Fruit fly (Drosophila melanogaster) whole organism, prepupa: Measurements from ENCODE around the gene CG32819.

Experiments
- Blimp-1 ChIP-seq: fragments of 200-800 bp; sonication (Bioruptor generic); optimal IDR thresholded peaks from 3 replicates; lab custom pipeline; 2017; ENCODE audit warnings: missing biosample characterization, missing genetic modification characterization, mild to moderate bottlenecking, moderate library complexity, missing genetic modification reagents
- CG10631 ChIP-seq: fragments of 200-800 bp; sonication (Bioruptor generic); optimal IDR thresholded peaks from 2 replicates; lab custom pipeline; 2016; ENCODE audit warnings: missing biosample characterization, missing genetic modification characterization
- CG10669 ChIP-seq: fragments of 200-800 bp; sonication (Bioruptor generic); optimal IDR thresholded peaks from 3 replicates; lab custom pipeline; 2018; ENCODE audit warnings: missing biosample characterization, mild to moderate bottlenecking, missing genetic modification characterization, moderate library complexity
- CG11294 ChIP-seq: fragments of 200-800 bp; sonication (Bioruptor generic); IDR thresholded peaks from 2 replicates; pipeline ENCODE4 v1.3.6; 2022; ENCODE audit warnings: missing biosample characterization, missing genetic modification characterization
- CG11762 ChIP-seq: fragments of 200-800 bp; sonication (Bioruptor generic); optimal IDR thresholded peaks from 3 replicates; lab custom pipeline; 2016; ENCODE audit warnings: missing biosample characterization, missing genetic modification characterization; ENCODE audit not compliant: insufficient read depth
- CG11902 ChIP-seq: fragments of 200-800 bp; sonication (Bioruptor generic); optimal IDR thresholded peaks from 3 replicates; lab custom pipeline; 2016; ENCODE audit warnings: missing biosample characterization, missing genetic modification characterization
- CG1621 ChIP-seq: fragments of 200-800 bp; sonication (Bioruptor generic); optimal IDR thresholded peaks from 3 replicates; lab custom pipeline; 2018; ENCODE audit warnings: missing biosample characterization, mild to moderate bottlenecking, missing genetic modification characterization
- CG3032 ChIP-seq: fragments of 200-800 bp; optimal IDR thresholded peaks from 2 replicates; lab custom pipeline; 2019; ENCODE audit warnings: missing biosample characterization, mild to moderate bottlenecking, missing genetic modification characterization, moderate library complexity
- CG31627 ChIP-seq: fragments of 200-800 bp; sonication (Bioruptor generic); optimal IDR thresholded peaks from 3 replicates; lab custom pipeline; 2016; ENCODE audit warnings: missing biosample characterization, missing genetic modification characterization
- CG32006 ChIP-seq: fragments of 200-800 bp; sonication (Bioruptor generic); optimal IDR thresholded peaks from 3 replicates; lab custom pipeline; 2017; ENCODE audit warnings: missing biosample characterization, mild to moderate bottlenecking, missing genetic modification characterization
- CG34406 ChIP-seq: fragments of 200-800 bp; sonication (Bioruptor generic); optimal IDR thresholded peaks from 3 replicates; lab custom pipeline; 2016; ENCODE audit warnings: missing biosample characterization, missing genetic modification characterization
- CG3919 ChIP-seq: fragments of 200-800 bp; sonication (Bioruptor generic); optimal IDR thresholded peaks from 3 replicates; lab custom pipeline; 2016; ENCODE audit warnings: missing biosample characterization, missing genetic modification characterization
- CG4318 ChIP-seq: fragments of 200-800 bp; sonication (Bioruptor generic); optimal IDR thresholded peaks from 3 replicates; lab custom pipeline; 2017; ENCODE audit warnings: missing biosample characterization, mild to moderate bottlenecking, missing genetic modification characterization
- CG6163 ChIP-seq: fragments of 200-800 bp; sonication (Bioruptor generic); IDR thresholded peaks from 3 replicates; pipeline ENCODE4 v1.3.6; 2022; ENCODE audit warnings: missing biosample characterization, missing genetic modification characterization
- CG6276 ChIP-seq: fragments of 200-800 bp; sonication (Bioruptor generic); optimal IDR thresholded peaks from 2 replicates; lab custom pipeline; 2017; ENCODE audit warnings: missing biosample characterization, mild to moderate bottlenecking, missing genetic modification characterization
- CG6792 ChIP-seq: fragments of 200-800 bp; sonication (Bioruptor generic); optimal IDR thresholded peaks from 3 replicates; lab custom pipeline; 2016; ENCODE audit warnings: missing biosample characterization, missing genetic modification characterization
- CG6808 ChIP-seq: fragments of 200-800 bp; sonication (Bioruptor generic); optimal IDR thresholded peaks from 3 replicates; lab custom pipeline; 2017; ENCODE audit warnings: missing biosample characterization, missing genetic modification characterization, mild to moderate bottlenecking, moderate library complexity, missing genetic modification reagents
- CG6854 ChIP-seq: fragments of 200-800 bp; sonication (Bioruptor generic); optimal IDR thresholded peaks from 2 replicates; lab custom pipeline; 2017; ENCODE audit warnings: missing biosample characterization, mild to moderate bottlenecking, missing genetic modification characterization
- CG7368 ChIP-seq: fragments of 200-800 bp; sonication (Bioruptor generic); optimal IDR thresholded peaks from 3 replicates; lab custom pipeline; 2016; ENCODE audit warnings: missing biosample characterization, missing genetic modification characterization
- CG8119 ChIP-seq: fragments of 200-800 bp; sonication (Bioruptor generic); IDR thresholded peaks from 3 replicates; pipeline ENCODE4 v1.3.6; 2022; ENCODE audit warnings: missing biosample characterization, missing genetic modification characterization
- CG9139 ChIP-seq: fragments of 200-800 bp; sonication (Bioruptor generic); optimal IDR thresholded peaks from 3 replicates; lab custom pipeline; 2017; ENCODE audit warnings: missing biosample characterization, mild to moderate bottlenecking, missing genetic modification characterization
- Eip75B ChIP-seq: fragments of 200-800 bp; sonication (Bioruptor generic); optimal IDR thresholded peaks from 3 replicates; lab custom pipeline; 2016; ENCODE audit warnings: missing biosample characterization, missing genetic modification characterization
- Eip78C ChIP-seq: fragments of 200-800 bp; sonication (Bioruptor generic); peaks from one replicate; lab custom pipeline; 2016; ENCODE audit warnings: missing biosample characterization, missing genetic modification characterization
- Eip93F ChIP-seq: fragments of 200-800 bp; sonication (Bioruptor generic); optimal IDR thresholded peaks from 2 replicates; lab custom pipeline; 2016; ENCODE audit warnings: missing biosample characterization, mild to moderate bottlenecking, missing genetic modification characterization
- Ets21C ChIP-seq: fragments of 200-800 bp; sonication (Bioruptor generic); optimal IDR thresholded peaks from 3 replicates; lab custom pipeline; 2016; ENCODE audit warnings: missing biosample characterization, missing genetic modification characterization
- Ets96B ChIP-seq: fragments of 200-800 bp; optimal IDR thresholded peaks from 2 replicates; lab custom pipeline; 2019; ENCODE audit warnings: missing biosample characterization, mild to moderate bottlenecking, missing genetic modification characterization, moderate library complexity
- Gug ChIP-seq: fragments of 200-800 bp; sonication (Bioruptor generic); IDR thresholded peaks from 2 replicates; pipeline ENCODE4 v1.3.6; 2022; ENCODE audit warnings: missing biosample characterization, missing genetic modification characterization
- Hr38 ChIP-seq: sonication (Bioruptor generic); optimal IDR thresholded peaks from 2 replicates; lab custom pipeline; 2016; ENCODE audit warnings: missing biosample characterization, missing genetic modification characterization
- Hr39 ChIP-seq: fragments of 200-800 bp; sonication (Bioruptor generic); optimal IDR thresholded peaks from 2 replicates; lab custom pipeline; 2016; ENCODE audit warnings: missing biosample characterization, missing genetic modification characterization
- Hr4 ChIP-seq: fragments of 200-800 bp; sonication (Bioruptor generic); optimal IDR thresholded peaks from 3 replicates; lab custom pipeline; 2016; ENCODE audit warnings: missing biosample characterization, missing genetic modification characterization
- Lpt ChIP-seq: fragments of 200-800 bp; sonication (Bioruptor generic); optimal IDR thresholded peaks from 3 replicates; lab custom pipeline; 2016; ENCODE audit warnings: missing biosample characterization, missing genetic modification characterization
- Met ChIP-seq: fragments of 200-800 bp; sonication (Bioruptor generic); optimal IDR thresholded peaks from 3 replicates; lab custom pipeline; 2016; ENCODE audit warnings: missing biosample characterization, missing genetic modification characterization
- OdsH ChIP-seq: fragments of 200-800 bp; sonication (Bioruptor generic); optimal IDR thresholded peaks from 3 replicates; lab custom pipeline; 2016; ENCODE audit warnings: missing biosample characterization, missing genetic modification characterization
- Sox102F ChIP-seq: fragments of 200-800 bp; sonication (Bioruptor generic); optimal IDR thresholded peaks from 2 replicates; lab custom pipeline; 2016; ENCODE audit warnings: missing biosample characterization, mild to moderate bottlenecking, missing genetic modification characterization
- Sox14 ChIP-seq: fragments of 200-800 bp; sonication (Bioruptor generic); optimal IDR thresholded peaks from 3 replicates; lab custom pipeline; 2016; ENCODE audit warnings: missing biosample characterization, missing genetic modification characterization
- Sox15 ChIP-seq: fragments of 200-800 bp; sonication (Bioruptor generic); optimal IDR thresholded peaks from 3 replicates; lab custom pipeline; 2016; ENCODE audit warnings: missing biosample characterization, missing genetic modification characterization
- achi ChIP-seq: fragments of 200-800 bp; sonication (Bioruptor generic); optimal IDR thresholded peaks from 3 replicates; lab custom pipeline; 2016; ENCODE audit warnings: missing biosample characterization, missing genetic modification characterization
- acj6 ChIP-seq: fragments of 200-800 bp; sonication (Bioruptor generic); optimal IDR thresholded peaks from 3 replicates; lab custom pipeline; 2016; ENCODE audit warnings: missing biosample characterization, missing genetic modification characterization
- cyc ChIP-seq: fragments of 200-800 bp; sonication (Bioruptor generic); optimal IDR thresholded peaks from 3 replicates; lab custom pipeline; 2016; ENCODE audit warnings: missing biosample characterization, missing genetic modification characterization
- dac ChIP-seq: fragments of 200-800 bp; sonication (Bioruptor generic); optimal IDR thresholded peaks from 2 replicates; lab custom pipeline; 2017; ENCODE audit warnings: missing biosample characterization, mild to moderate bottlenecking, missing genetic modification characterization
- eg ChIP-seq: fragments of 200-800 bp; sonication (Bioruptor generic); IDR thresholded peaks from 3 replicates; pipeline ENCODE4 v1.3.6; 2022; ENCODE audit warnings: missing biosample characterization, missing genetic modification characterization
- esn ChIP-seq: fragments of 200-800 bp; sonication (Bioruptor generic); optimal IDR thresholded peaks from 2 replicates; lab custom pipeline; 2016; ENCODE audit warnings: missing biosample characterization, mild to moderate bottlenecking, missing genetic modification characterization, moderate library complexity
- fd59A ChIP-seq: fragments of 200-800 bp; sonication (Bioruptor generic); optimal IDR thresholded peaks from 2 replicates; lab custom pipeline; 2017; ENCODE audit warnings: missing biosample characterization, mild to moderate bottlenecking, missing genetic modification characterization, missing genetic modification reagents
- fd85E ChIP-seq: fragments of 200-800 bp; sonication (Bioruptor generic); optimal IDR thresholded peaks from 3 replicates; lab custom pipeline; 2016; ENCODE audit warnings: missing biosample characterization, missing genetic modification characterization
- fkh ChIP-seq: fragments of 200-800 bp; sonication (Bioruptor generic); optimal IDR thresholded peaks from 3 replicates; lab custom pipeline; 2017; ENCODE audit warnings: missing biosample characterization, mild to moderate bottlenecking, missing genetic modification characterization, moderate library complexity
- lz ChIP-seq: fragments of 200-800 bp; sonication (Bioruptor generic); optimal IDR thresholded peaks from 3 replicates; lab custom pipeline; 2016; ENCODE audit warnings: missing biosample characterization, missing genetic modification characterization
- net ChIP-seq: fragments of 200-800 bp; sonication (Bioruptor generic); optimal IDR thresholded peaks from 3 replicates; lab custom pipeline; 2016; ENCODE audit warnings: missing biosample characterization, missing genetic modification characterization
- pdm3 ChIP-seq: fragments of 200-800 bp; sonication (Bioruptor generic); optimal IDR thresholded peaks from 3 replicates; lab custom pipeline; 2016; ENCODE audit warnings: missing biosample characterization, missing genetic modification characterization
- spab ChIP-seq: fragments of 200-800 bp; sonication (Bioruptor generic); optimal IDR thresholded peaks from 2 replicates; lab custom pipeline; 2017; ENCODE audit warnings: missing biosample characterization, mild to moderate bottlenecking, missing genetic modification characterization, missing genetic modification reagents
- ss ChIP-seq, 2 experiments: fragments of 200-800 bp; sonication (Bioruptor generic); optimal IDR thresholded peaks; 2 replicates in 1 of 2; 3 replicates in 1 of 2; lab custom pipeline; 2017 to 2018; ENCODE audit warnings: mild to moderate bottlenecking in 2 of 2, missing biosample characterization in 2 of 2, missing genetic modification characterization in 2 of 2, moderate library complexity in 1 of 2
- svp ChIP-seq: fragments of 200-800 bp; sonication (Bioruptor generic); peaks from one replicate; lab custom pipeline; 2016; ENCODE audit warnings: missing biosample characterization, missing genetic modification characterization
- topi ChIP-seq: fragments of 200-800 bp; sonication (Bioruptor generic); optimal IDR thresholded peaks from 3 replicates; lab custom pipeline; 2016; ENCODE audit warnings: missing biosample characterization, missing genetic modification characterization

CG32819 gene

DNA sequence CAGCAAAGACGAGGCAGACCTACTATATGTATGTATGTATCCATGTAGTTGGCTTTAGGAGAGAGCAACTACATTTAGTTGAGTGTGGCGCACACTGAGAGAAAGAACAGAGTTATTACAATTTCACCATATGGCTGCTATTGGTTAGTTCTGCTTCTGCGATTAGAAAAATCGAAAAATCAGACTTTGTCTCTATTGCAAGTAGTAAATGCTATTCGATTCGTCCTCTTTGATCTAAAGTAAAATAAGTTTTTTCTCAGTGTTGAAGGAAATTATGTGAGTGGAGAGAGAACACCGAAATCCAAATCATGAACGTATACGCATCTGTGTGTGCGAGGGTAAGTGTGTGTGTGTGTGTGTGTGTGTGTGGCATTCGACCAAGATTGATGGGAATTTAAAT is 27.0 kb downstream of the CG32819 start:
- TF ChIP-seq ss (GFP tag; optimal IDR thresholded peaks at IDR 0.05; lab: Kevin White, UChicago) (peak; percentile 37 to 80), fkh (GFP tag; lab: Kevin White, UChicago) (peak; percentile 13), topi (GFP tag; lab: Kevin White, UChicago) (peak; percentile 92), CG6808 (GFP tag; lab: Kevin White, UChicago) (peak; percentile 80), cyc (GFP tag; lab: Kevin White, UChicago) (peak; percentile 94), OdsH (peak; percentile 78), CG11762 (GFP tag; lab: Kevin White, UChicago) (peak; percentile 79), Met (GFP tag; lab: Kevin White, UChicago) (peak; percentile 89), CG3032 (tag; lab: Kevin White, UChicago) (peak; percentile 86), CG6276 (GFP tag; lab: Kevin White, UChicago) (peak; percentile 77), Eip78C (GFP tag; lab: Kevin White, UChicago) (peak; percentile 90), CG7368 (peak; percentile 91), CG6792 (peak; percentile 64), CG31627 (GFP tag; lab: Kevin White, UChicago) (peak; percentile 72), fd85E (GFP tag; lab: Kevin White, UChicago) (peak; percentile 67), net (GFP tag; lab: Kevin White, UChicago) (peak; percentile 71), achi (peak; percentile 71), Gug (GFP tag; lab: Robert Waterston, UW) (peak; percentile 89), CG6854 (peak; percentile 72), Sox15 (peak; percentile 51), acj6 (GFP tag; lab: Kevin White, UChicago) (peak; percentile 67), Hr38 (GFP tag; lab: Kevin White, UChicago) (no peak), CG6163 (GFP tag; lab: Robert Waterston, UW) (peak; percentile 92), Blimp-1 (GFP tag; lab: Kevin White, UChicago) (peak; percentile 53), Sox102F (GFP tag; lab: Kevin White, UChicago) (peak; percentile 72), lz (GFP tag; lab: Kevin White, UChicago) (peak; percentile 54), svp (peak; percentile 76), Lpt (GFP tag; lab: Kevin White, UChicago) (peak; percentile 59), pdm3 (GFP tag; lab: Kevin White, UChicago) (peak; percentile 76), eg (peak; percentile 89), Ets21C (peak; percentile 47), CG8119 (GFP tag; lab: Robert Waterston, UW) (peak; percentile 65; the same call in 2 of the 3 replicates), fd59A (GFP tag; lab: Kevin White, UChicago) (peak; percentile 45), spab (GFP tag; lab: Kevin White, UChicago) (peak; percentile 76), CG10669 (GFP tag; lab: Kevin White, UChicago) (peak; percentile 84), CG1621 (peak; percentile 70), Eip75B (GFP tag; lab: Kevin White, UChicago) (peak; percentile 92), Eip93F (GFP tag; lab: Kevin White, UChicago) (peak; percentile 63), dac (GFP tag; lab: Kevin White, UChicago) (peak; percentile 72), CG9139 (GFP tag; lab: Kevin White, UChicago) (peak; percentile 65), CG32006 (GFP tag; lab: Kevin White, UChicago) (peak; percentile 80), CG11294 (GFP tag; lab: Robert Waterston, UW) (peak; percentile 83), CG3919 (GFP tag; lab: Kevin White, UChicago) (peak; percentile 93), CG10631 (GFP tag; lab: Kevin White, UChicago) (peak; percentile 82), CG34406 (GFP tag; lab: Kevin White, UChicago) (peak; percentile 73), Ets96B (tag; lab: Kevin White, UChicago) (peak; percentile 87), esn (peak; percentile 67), Hr39 (GFP tag; lab: Kevin White, UChicago) (peak; percentile 69), CG11902 (GFP tag; lab: Kevin White, UChicago) (peak; percentile 84), CG4318 (peak; percentile 66), Hr4 (GFP tag; lab: Kevin White, UChicago) (peak; percentile 82), Sox14 (GFP tag; lab: Kevin White, UChicago) (peak; percentile 73)
